Worm (Caenorhabditis elegans) whole organism, L3 larva: ENCODE results near the gene str-225.

Source experiments
- R02D3.7 ChIP-seq: fragments of 150-350 bp; optimal IDR thresholded peaks from 2 replicates; lab custom pipeline; 2014; ENCODE audit warnings: missing biosample characterization, missing genetic modification characterization
- ZK546.5 ChIP-seq: sonication (generic microtip); optimal IDR thresholded peaks from 2 replicates; lab custom pipeline; 2017; ENCODE audit warnings: missing biosample characterization, missing genetic modification characterization
- aly-2 ChIP-seq: fragments of 150-350 bp; optimal IDR thresholded peaks from 2 replicates; lab custom pipeline; 2014; ENCODE audit warnings: missing biosample characterization, missing genetic modification characterization
- ama-1 ChIP-seq: fragments of 150-350 bp; optimal IDR thresholded peaks from 2 replicates; lab custom pipeline; 2018
- ceh-16 ChIP-seq: sonication (generic microtip); optimal IDR thresholded peaks from 2 replicates; lab custom pipeline; 2017; ENCODE audit warnings: missing biosample characterization, missing genetic modification characterization
- ceh-82 ChIP-seq: fragments of 150-350 bp; optimal IDR thresholded peaks from 2 replicates; lab custom pipeline; 2014; ENCODE audit warnings: missing biosample characterization, missing genetic modification characterization
- ceh-9 ChIP-seq: sonication (generic microtip); optimal IDR thresholded peaks from 2 replicates; lab custom pipeline; 2018; ENCODE audit warnings: missing biosample characterization, missing genetic modification characterization
- daf-12 ChIP-seq: fragments of 150-350 bp; optimal IDR thresholded peaks from 2 replicates; lab custom pipeline; 2014; ENCODE audit warnings: missing biosample characterization, missing genetic modification reagents, missing genetic modification characterization
- egl-27 ChIP-seq: sonication (generic microtip); optimal IDR thresholded peaks from 4 replicates; lab custom pipeline; 2017; ENCODE audit warnings: missing biosample characterization, missing genetic modification reagents, missing genetic modification characterization
- egl-5 ChIP-seq: fragments of 150-350 bp; optimal IDR thresholded peaks from 2 replicates; lab custom pipeline; 2017; ENCODE audit warnings: missing biosample characterization, missing genetic modification reagents, missing genetic modification characterization, inconsistent platforms
- elt-1 ChIP-seq: fragments of 150-350 bp; optimal IDR thresholded peaks from 2 replicates; lab custom pipeline; 2014; ENCODE audit warnings: missing biosample characterization, missing genetic modification characterization
- elt-2 ChIP-seq: sonication (generic microtip); optimal IDR thresholded peaks from 2 replicates; lab custom pipeline; 2016; ENCODE audit warnings: missing genetic modification reagents, mild to moderate bottlenecking, missing genetic modification characterization, missing compliant biosample characterization
- elt-3 ChIP-seq, 3 experiments: fragments of 150-350 bp in 1 of 3; sonication (generic microtip) in 2 of 3; optimal IDR thresholded peaks; 2 replicates in 2 of 3; 4 replicates in 1 of 3; lab custom pipeline; 2014 to 2017; ENCODE audit warnings: missing biosample characterization in 3 of 3, missing genetic modification characterization in 3 of 3
- eor-1 ChIP-seq, 2 experiments: fragments of 150-350 bp; optimal IDR thresholded peaks; 2 replicates each; lab custom pipeline; 2014 to 2018; ENCODE audit warnings: missing biosample characterization in 2 of 2, missing genetic modification characterization in 2 of 2
- fkh-2 ChIP-seq: fragments of 150-350 bp; optimal IDR thresholded peaks from 2 replicates; lab custom pipeline; 2014; ENCODE audit warnings: missing biosample characterization, missing genetic modification reagents, missing genetic modification characterization
- fos-1 ChIP-seq: fragments of 150-350 bp; optimal IDR thresholded peaks from 2 replicates; lab custom pipeline; 2014; ENCODE audit warnings: missing biosample characterization, missing genetic modification characterization
- hmg-11 ChIP-seq: sonication (generic microtip); optimal IDR thresholded peaks from 2 replicates; lab custom pipeline; 2016; ENCODE audit warnings: missing genetic modification characterization, missing compliant biosample characterization
- jun-1 ChIP-seq: fragments of 150-350 bp; optimal IDR thresholded peaks from 2 replicates; lab custom pipeline; 2014; ENCODE audit warnings: missing biosample characterization, missing genetic modification reagents, missing genetic modification characterization
- lin-15B ChIP-seq: fragments of 150-350 bp; optimal IDR thresholded peaks from 2 replicates; lab custom pipeline; 2014; ENCODE audit warnings: missing biosample characterization, missing genetic modification characterization
- lin-39 ChIP-seq: fragments of 150-350 bp; optimal IDR thresholded peaks from 2 replicates; lab custom pipeline; 2018; ENCODE audit warnings: missing biosample characterization, missing genetic modification reagents, missing genetic modification characterization
- mdl-1 ChIP-seq: fragments of 150-350 bp; optimal IDR thresholded peaks from 2 replicates; lab custom pipeline; 2014; ENCODE audit warnings: missing biosample characterization, missing genetic modification characterization
- mml-1 ChIP-seq: fragments of 150-350 bp; sonication (generic microtip); optimal IDR thresholded peaks from 3 replicates; lab custom pipeline; 2014; ENCODE audit warnings: missing biosample characterization, missing genetic modification characterization
- nfya-1 ChIP-seq: sonication (generic microtip); optimal IDR thresholded peaks from 2 replicates; lab custom pipeline; 2017; ENCODE audit warnings: missing genetic modification characterization, mild to moderate bottlenecking, missing compliant biosample characterization, antibody characterized with exemption, moderate library complexity; ENCODE audit not compliant: insufficient read depth
- nhr-11 ChIP-seq: fragments of 150-350 bp; optimal IDR thresholded peaks from 2 replicates; lab custom pipeline; 2014; ENCODE audit warnings: missing biosample characterization, missing genetic modification characterization
- nhr-12 ChIP-seq: fragments of 150-350 bp; optimal IDR thresholded peaks from 2 replicates; lab custom pipeline; 2014; ENCODE audit warnings: missing biosample characterization, missing genetic modification characterization
- nhr-237 ChIP-seq: fragments of 150-350 bp; optimal IDR thresholded peaks from 2 replicates; lab custom pipeline; 2014; ENCODE audit warnings: missing biosample characterization, missing genetic modification characterization
- nhr-28 ChIP-seq: fragments of 150-350 bp; optimal IDR thresholded peaks from 2 replicates; lab custom pipeline; 2014; ENCODE audit warnings: missing biosample characterization, missing genetic modification characterization
- nhr-67 ChIP-seq: fragments of 150-350 bp; optimal IDR thresholded peaks from 2 replicates; lab custom pipeline; 2014; ENCODE audit warnings: missing biosample characterization, missing genetic modification characterization
- nhr-76 ChIP-seq: fragments of 150-350 bp; sonication (generic microtip); optimal IDR thresholded peaks from 5 replicates; lab custom pipeline; 2014; ENCODE audit warnings: missing biosample characterization, missing genetic modification characterization
- pha-4 ChIP-seq: fragments of 150-350 bp; optimal IDR thresholded peaks from 2 replicates; lab custom pipeline; 2014; ENCODE audit warnings: missing biosample characterization, missing genetic modification reagents, missing genetic modification characterization
- pqm-1 ChIP-seq: fragments of 150-350 bp; optimal IDR thresholded peaks from 2 replicates; lab custom pipeline; 2017; ENCODE audit warnings: missing biosample characterization, missing genetic modification characterization, inconsistent platforms
- sea-2 ChIP-seq: fragments of 150-350 bp; sonication (generic microtip); optimal IDR thresholded peaks from 4 replicates; lab custom pipeline; 2014; ENCODE audit warnings: missing biosample characterization, missing genetic modification reagents, missing genetic modification characterization
- snpc-4 ChIP-seq: fragments of 150-350 bp; optimal IDR thresholded peaks from 2 replicates; lab custom pipeline; 2014; ENCODE audit warnings: missing biosample characterization, missing genetic modification characterization
- unc-39 ChIP-seq: sonication (generic microtip); optimal IDR thresholded peaks from 4 replicates; lab custom pipeline; 2017; ENCODE audit warnings: missing biosample characterization, missing genetic modification characterization
- zag-1 ChIP-seq: fragments of 150-350 bp; optimal IDR thresholded peaks from 2 replicates; lab custom pipeline; 2014; ENCODE audit warnings: missing biosample characterization, missing genetic modification characterization
- ztf-11 ChIP-seq: fragments of 150-350 bp; optimal IDR thresholded peaks from 2 replicates; lab custom pipeline; 2014; ENCODE audit warnings: missing biosample characterization, missing genetic modification characterization
- ztf-4 ChIP-seq: fragments of 150-350 bp; optimal IDR thresholded peaks from 2 replicates; lab custom pipeline; 2014; ENCODE audit warnings: missing biosample characterization, missing genetic modification characterization

The str-225 gene

DNA sequence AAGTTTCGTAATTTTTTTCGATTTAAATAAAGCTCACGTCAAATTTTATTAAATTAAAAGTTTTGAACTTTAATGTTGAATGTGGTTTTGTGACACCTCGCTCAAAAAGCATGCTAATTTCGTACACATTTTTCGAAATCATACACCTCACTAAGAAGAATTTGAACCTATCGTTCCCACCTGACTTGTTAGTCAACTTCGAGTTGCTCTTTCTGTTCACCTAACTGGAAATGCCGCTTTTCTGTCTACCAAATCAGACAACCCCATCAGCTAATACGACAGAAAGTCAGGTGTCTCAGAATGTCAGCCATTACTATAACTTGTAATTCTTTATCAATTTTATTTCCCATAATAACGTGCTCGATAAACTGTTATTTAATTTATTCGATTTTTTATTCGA lies 22.8 kb downstream of the str-225 start, which contains the start of gene srbc-66:
Gene srbc-66 (plus strand): TSS at position 301 of the 400 bp plus-strand sequence.
- no peak for TF ChIP-seq elt-1 (tag; lab: Kevin White, UChicago)
- TF ChIP-seq unc-39 (tag; lab: Kevin White, UChicago) = no peak
- no peak for TF ChIP-seq snpc-4
- TF ChIP-seq hmg-11 (tag; lab: Kevin White, UChicago) = no peak
- TF ChIP-seq ceh-82 (tag; lab: Kevin White, UChicago) = no peak
- TF ChIP-seq lin-15B = no peak
- no peak for TF ChIP-seq aly-2
- TF ChIP-seq ceh-9 = no peak
- TF ChIP-seq elt-3 (tag; optimal IDR thresholded peaks at IDR 0.05; lab: Kevin White, UChicago) = no peak
- TF ChIP-seq lin-39 (tag; lab: Kevin White, UChicago) = no peak
- no peak for TF ChIP-seq daf-12 (tag; lab: Kevin White, UChicago)
- TF ChIP-seq ceh-16 (tag; lab: Kevin White, UChicago) = no peak
- TF ChIP-seq ztf-4 (tag; lab: Kevin White, UChicago) = no peak
- TF ChIP-seq nhr-12 (tag; lab: Kevin White, UChicago) = no peak
- no peak for TF ChIP-seq fkh-2
- no peak for TF ChIP-seq egl-5 (tag; lab: Kevin White, UChicago)
- TF ChIP-seq pqm-1 (tag; lab: Kevin White, UChicago) = no peak
- TF ChIP-seq R02D3.7 = no peak
- TF ChIP-seq zag-1 (tag; lab: Kevin White, UChicago) = no peak
- no peak for TF ChIP-seq fos-1 (tag; lab: Kevin White, UChicago)

DNA sequence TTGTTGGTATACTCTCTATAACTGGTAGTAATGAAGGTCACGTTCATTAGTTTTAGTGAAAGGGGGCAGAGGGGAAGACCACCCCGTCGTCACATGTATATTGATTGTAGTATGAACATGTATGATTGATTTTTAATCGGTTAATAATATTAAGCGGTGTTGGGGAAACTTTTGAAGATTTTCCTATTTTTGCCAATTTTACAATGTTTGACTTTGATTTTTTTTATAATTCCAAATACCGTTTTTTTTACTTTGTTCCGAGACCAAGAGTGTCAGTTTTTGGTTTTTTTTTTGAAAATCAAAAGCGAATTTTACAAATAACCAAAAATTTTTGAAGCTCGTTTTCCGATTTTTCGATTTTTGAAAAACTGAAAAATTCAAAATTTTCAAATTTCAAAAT lies 27.6 kb downstream of the str-225 start, which contains the start of gene nhr-221:
Gene nhr-221 (minus strand): TSS at position 101 of the 400 bp plus-strand sequence.
- TF ChIP-seq eor-1 (tag; optimal IDR thresholded peaks at IDR 0.05; lab: Kevin White, UChicago) (no peak), elt-1 (tag; lab: Kevin White, UChicago) (no peak), zag-1 (tag; lab: Kevin White, UChicago) (no peak), egl-27 (no peak), fos-1 (tag; lab: Kevin White, UChicago) (no peak), mdl-1 (tag; lab: Kevin White, UChicago) (no peak), lin-15B (no peak), lin-39 (tag; lab: Kevin White, UChicago) (no peak), elt-3 (tag; optimal IDR thresholded peaks at IDR 0.05; lab: Kevin White, UChicago) (no peak)

DNA sequence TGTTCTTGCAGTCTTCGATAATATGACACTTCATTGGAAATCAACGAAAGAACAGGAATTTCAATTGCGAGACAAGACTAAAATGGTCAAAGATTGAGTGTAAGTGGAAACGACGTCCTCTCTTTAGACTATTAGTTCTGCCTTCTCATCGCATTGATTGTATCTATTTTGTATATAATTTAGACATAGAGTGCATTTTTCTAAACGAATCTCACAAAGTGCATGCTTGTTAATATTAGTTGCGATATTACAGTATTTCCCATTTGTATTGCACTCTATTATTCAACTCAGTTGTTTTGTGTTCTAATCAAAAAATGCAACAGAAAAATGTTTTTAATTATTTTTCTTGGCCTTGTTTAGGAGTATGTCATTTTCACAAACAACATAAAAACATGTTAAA lies 30.7 kb downstream of the str-225 start, which contains the start of gene nhr-93:
Gene nhr-93 (minus strand): TSS at position 101 of the 400 bp plus-strand sequence.
- TF ChIP-seq nhr-67 (no peak), nhr-76 (tag; lab: Kevin White, UChicago) (no peak), nfya-1 (tag; lab: Kevin White, UChicago) (no peak), daf-12 (tag; lab: Kevin White, UChicago) (no peak), ztf-4 (tag; lab: Kevin White, UChicago) (no peak), egl-27 (no peak)

DNA sequence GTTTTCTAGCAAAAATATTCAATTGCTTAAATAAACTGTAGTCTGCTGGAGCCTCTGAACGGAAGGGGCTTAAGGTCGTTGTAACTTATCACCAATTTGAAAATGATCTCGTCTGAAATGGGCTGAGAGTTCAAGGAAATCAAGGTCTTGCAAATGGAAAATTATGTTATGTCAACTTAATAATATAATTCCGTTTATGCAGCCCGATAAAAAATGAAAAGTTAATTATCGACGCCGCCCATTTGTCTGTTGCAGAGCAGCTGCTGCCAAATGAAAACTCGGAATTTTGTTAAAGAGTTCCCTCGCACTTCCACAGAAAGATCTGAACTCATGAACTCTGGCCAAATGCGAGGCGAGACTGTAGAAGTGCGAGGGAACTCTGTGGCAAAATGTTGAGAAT lies 33.5 kb downstream of the str-225 start, which contains the start of gene srbc-67:
Gene srbc-67 (minus strand): TSS at position 101 of the 400 bp plus-strand sequence.
- TF ChIP-seq snpc-4 (no peak), egl-27 (no peak), lin-15B (no peak), nhr-237 (tag; lab: Kevin White, UChicago) (no peak), nhr-67 (no peak), mml-1 (tag; lab: Kevin White, UChicago) (no peak)

DNA sequence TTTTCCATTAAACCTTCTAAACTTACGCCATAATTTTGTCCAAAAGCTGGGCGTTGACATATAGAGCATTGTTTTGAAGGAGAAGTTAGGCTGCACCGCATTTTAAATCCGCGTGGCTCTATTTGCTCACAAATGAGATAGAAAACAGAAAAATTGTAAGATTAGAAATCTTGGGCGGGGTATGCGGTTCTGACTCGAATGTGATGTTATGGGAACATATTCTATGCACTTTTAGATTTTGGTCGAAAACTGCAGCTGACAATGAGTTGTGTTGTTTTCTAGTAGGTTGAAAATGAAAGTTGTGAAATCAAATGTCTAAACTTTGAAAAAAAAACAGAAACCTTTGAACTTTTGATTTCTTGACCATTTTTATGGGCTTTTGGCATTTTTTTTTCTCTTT lies 35.7 kb downstream of the str-225 start, which contains the start of gene nhr-222:
Gene nhr-222 (minus strand): TSS at position 101 of the 400 bp plus-strand sequence.
- TF ChIP-seq pqm-1 (tag; lab: Kevin White, UChicago) (no peak), ZK546.5 (tag; lab: Kevin White, UChicago) (no peak), elt-2 (no peak), elt-1 (tag; lab: Kevin White, UChicago) (no peak), hmg-11 (tag; lab: Kevin White, UChicago) (no peak), nhr-11 (tag; lab: Kevin White, UChicago) (no peak), aly-2 (no peak), jun-1 (tag; lab: Kevin White, UChicago) (no peak), ama-1 (lab: Kevin White, UChicago) (no peak), ztf-11 (no peak), pha-4 (no peak), nhr-237 (tag; lab: Kevin White, UChicago) (no peak), nfya-1 (tag; lab: Kevin White, UChicago) (no peak), nhr-28 (tag; lab: Kevin White, UChicago) (no peak), sea-2 (no peak)
